Worm (Caenorhabditis elegans) whole organism, late embryonic: ENCODE data around the gene mcm-5.

Experiments used
- ama-1 ChIP-seq: fragments of 150-350 bp; optimal IDR thresholded peaks from 2 replicates; lab custom pipeline; 2014
- ceh-19 ChIP-seq: fragments of 200-800 bp; sonication (Bioruptor generic); optimal IDR thresholded peaks from 2 replicates; lab custom pipeline; 2018; ENCODE audit warnings: mild to moderate bottlenecking, missing genetic modification characterization, missing compliant biosample characterization
- rnt-1 ChIP-seq: sonication (generic microtip); optimal IDR thresholded peaks from 2 replicates; lab custom pipeline; 2016; ENCODE audit warnings: missing genetic modification characterization, missing compliant biosample characterization
- sox-4 ChIP-seq: sonication (generic microtip); optimal IDR thresholded peaks from 2 replicates; lab custom pipeline; 2017; ENCODE audit warnings: mild to moderate bottlenecking, missing genetic modification characterization, inconsistent platforms, missing compliant biosample characterization
- ttx-3 ChIP-seq: sonication (generic microtip); optimal IDR thresholded peaks from 2 replicates; lab custom pipeline; 2016; ENCODE audit warnings: missing genetic modification reagents, missing genetic modification characterization, missing compliant biosample characterization

- TF ChIP-seq sox-4 (tag; lab: Kevin White, UChicago) (no peak), ceh-19 (GFP tag; lab: Kevin White, UChicago) (no peak), rnt-1 (no peak), ama-1 (lab: Kevin White, UChicago) (no peak), ttx-3 (tag; lab: Kevin White, UChicago) (no peak)
These were observed 18.2 kb upstream of the mcm-5 start for ce11 chrIII:4309303-4309702.
